Fruit fly (Drosophila melanogaster): Measurements from ENCODE around the gene Nup153.

The Nup153 gene

dm6 chrX:16579978-16580377, 19.1 kb upstream of the Nup153 start:
- TF ChIP-seq Sin3A (optimal IDR thresholded peaks at IDR 0.05): no peak
- TF ChIP-seq Myc (optimal IDR thresholded peaks at IDR 0.05): no peak
- TF ChIP-seq insv (optimal IDR thresholded peaks at IDR 0.05): no peak
- no peak for TF ChIP-seq h (optimal IDR thresholded peaks at IDR 0.05)
- no peak for TF ChIP-seq psq (optimal IDR thresholded peaks at IDR 0.05)
- TF ChIP-seq ttk (optimal IDR thresholded peaks at IDR 0.05): no peak

- TF ChIP-seq insv (optimal IDR thresholded peaks at IDR 0.05) (no peak), Myc (optimal IDR thresholded peaks at IDR 0.05) (no peak), h (optimal IDR thresholded peaks at IDR 0.05) (no peak), psq (optimal IDR thresholded peaks at IDR 0.05) (no peak), Sin3A (optimal IDR thresholded peaks at IDR 0.05) (no peak), ttk (optimal IDR thresholded peaks at IDR 0.05) (no peak)
These were observed 17.3 kb upstream of the Nup153 start for dm6 chrX:16581703-16582102.

dm6 chrX:16582145-16582544, 16.9 kb upstream of the Nup153 start:
- no peak for TF ChIP-seq insv (optimal IDR thresholded peaks at IDR 0.05)
- no peak for TF ChIP-seq psq (optimal IDR thresholded peaks at IDR 0.05)
- no peak for TF ChIP-seq Myc (optimal IDR thresholded peaks at IDR 0.05)
- no peak for TF ChIP-seq h (optimal IDR thresholded peaks at IDR 0.05)
- TF ChIP-seq Sin3A (optimal IDR thresholded peaks at IDR 0.05): no peak
- TF ChIP-seq ttk (optimal IDR thresholded peaks at IDR 0.05): no peak

- TF ChIP-seq Myc (optimal IDR thresholded peaks at IDR 0.05) (no peak), ttk (optimal IDR thresholded peaks at IDR 0.05) (no peak), h (optimal IDR thresholded peaks at IDR 0.05) (no peak), insv (optimal IDR thresholded peaks at IDR 0.05) (no peak), psq (optimal IDR thresholded peaks at IDR 0.05) (no peak), Sin3A (optimal IDR thresholded peaks at IDR 0.05) (no peak)
These were observed 15.3 kb upstream of the Nup153 start for dm6 chrX:16583730-16584129.

dm6 chrX:16585569-16585968, 13.5 kb upstream of the Nup153 start:
- TF ChIP-seq h (optimal IDR thresholded peaks at IDR 0.05) (no peak), Sin3A (optimal IDR thresholded peaks at IDR 0.05) (no peak), insv (optimal IDR thresholded peaks at IDR 0.05) (no peak), Myc (optimal IDR thresholded peaks at IDR 0.05) (no peak), psq (optimal IDR thresholded peaks at IDR 0.05) (no peak), ttk (optimal IDR thresholded peaks at IDR 0.05) (no peak)

dm6 chrX:16586178-16586890, 12.7 kb upstream of the Nup153 start:
- no peak for TF ChIP-seq psq (optimal IDR thresholded peaks at IDR 0.05)
- TF ChIP-seq insv (optimal IDR thresholded peaks at IDR 0.05): no peak

- no peak for TF ChIP-seq psq (optimal IDR thresholded peaks at IDR 0.05)
- no peak for TF ChIP-seq h (optimal IDR thresholded peaks at IDR 0.05)
- no peak for TF ChIP-seq Myc (optimal IDR thresholded peaks at IDR 0.05)
- TF ChIP-seq insv (optimal IDR thresholded peaks at IDR 0.05): no peak
- TF ChIP-seq Sin3A (optimal IDR thresholded peaks at IDR 0.05): no peak
- no peak for TF ChIP-seq ttk (optimal IDR thresholded peaks at IDR 0.05)
These were observed 11.9 kb upstream of the Nup153 start, which contains the start of gene CanA-14F for dm6 chrX:16587021-16587667. Gene CanA-14F, minus strand, starts transcription at chrX:16587172.

dm6 chrX:16587668-16588046, 11.4 kb upstream of the Nup153 start, which contains the start of gene CG13014:
Gene CG13014, plus strand, starts transcription at chrX:16587873.
- TF ChIP-seq insv (optimal IDR thresholded peaks at IDR 0.05) (no peak), ttk (optimal IDR thresholded peaks at IDR 0.05) (no peak), Myc (optimal IDR thresholded peaks at IDR 0.05) (no peak), Sin3A (optimal IDR thresholded peaks at IDR 0.05) (no peak), h (optimal IDR thresholded peaks at IDR 0.05) (no peak), psq (optimal IDR thresholded peaks at IDR 0.05) (no peak)

- peak; percentile 92 for TF ChIP-seq psq (optimal IDR thresholded peaks at IDR 0.05)
- TF ChIP-seq Myc (optimal IDR thresholded peaks at IDR 0.05): no peak
These were observed 5.6 kb upstream of the Nup153 start, which contains the start of the genes SMC3 and Ubc7 for dm6 chrX:16593418-16593817. Gene SMC3, minus strand, starts transcription at chrX:16593439. Gene Ubc7, plus strand, starts transcription at chrX:16593677.

dm6 chrX:16595411-16595810, 3.6 kb upstream of the Nup153 start:
- TF ChIP-seq psq (optimal IDR thresholded peaks at IDR 0.05): no peak
- TF ChIP-seq h (optimal IDR thresholded peaks at IDR 0.05): no peak
- TF ChIP-seq Sin3A (optimal IDR thresholded peaks at IDR 0.05): no peak
- no peak for TF ChIP-seq insv (optimal IDR thresholded peaks at IDR 0.05)
- TF ChIP-seq Myc (optimal IDR thresholded peaks at IDR 0.05): no peak
- no peak for TF ChIP-seq ttk (optimal IDR thresholded peaks at IDR 0.05)

- no peak for TF ChIP-seq ttk (optimal IDR thresholded peaks at IDR 0.05)
- no peak for TF ChIP-seq h (optimal IDR thresholded peaks at IDR 0.05)
- TF ChIP-seq psq (optimal IDR thresholded peaks at IDR 0.05): no peak
- no peak for TF ChIP-seq Myc (optimal IDR thresholded peaks at IDR 0.05)
- no peak for TF ChIP-seq Sin3A (optimal IDR thresholded peaks at IDR 0.05)
- TF ChIP-seq insv (optimal IDR thresholded peaks at IDR 0.05): no peak
These were observed 2.7 kb upstream of the Nup153 start for dm6 chrX:16596250-16596793.

- no peak for TF ChIP-seq h (optimal IDR thresholded peaks at IDR 0.05)
These were observed 584 bp upstream of the Nup153 start for dm6 chrX:16598336-16598977.
